Fruit fly (Drosophila melanogaster) S2 (cell line): ENCODE results near the gene nmdyn-D6.

Experiments used
- CG8478 ChIP-seq: fragments of >200 bp; optimal IDR thresholded peaks from 2 replicates; lab custom pipeline; 2018
- CTCF ChIP-seq, 2 experiments: fragments of >200 bp; optimal IDR thresholded peaks; 2 replicates each; lab custom pipeline; 2018

DNA sequence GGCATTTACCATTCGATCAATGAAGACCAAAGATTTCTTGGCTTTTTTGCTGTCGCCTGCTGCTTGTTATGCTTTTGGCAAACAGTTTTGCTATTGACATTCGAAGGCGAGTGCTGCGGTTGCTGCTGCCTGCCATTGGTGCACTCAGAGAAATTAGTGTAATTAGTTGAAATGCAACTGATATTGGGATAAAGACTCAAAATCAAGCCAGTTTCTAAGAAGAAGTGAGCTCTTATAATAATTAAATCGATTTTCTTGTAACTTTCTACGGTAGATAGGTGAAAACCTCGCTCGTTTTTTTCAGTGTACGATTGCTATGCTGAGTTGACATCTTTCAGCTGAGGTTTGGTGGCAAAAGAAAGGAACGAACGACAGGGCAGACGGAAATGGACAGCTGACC, 38.0 kb downstream of the nmdyn-D6 start:
- TF ChIP-seq CTCF (optimal IDR thresholded peaks at IDR 0.05; lab: Kevin White, UChicago) (no peak), CG8478 (lab: Kevin White, UChicago) (no peak)
